Worm (Caenorhabditis elegans): ENCODE data around the gene ZK930.4.

The ZK930.4 gene

DNA sequence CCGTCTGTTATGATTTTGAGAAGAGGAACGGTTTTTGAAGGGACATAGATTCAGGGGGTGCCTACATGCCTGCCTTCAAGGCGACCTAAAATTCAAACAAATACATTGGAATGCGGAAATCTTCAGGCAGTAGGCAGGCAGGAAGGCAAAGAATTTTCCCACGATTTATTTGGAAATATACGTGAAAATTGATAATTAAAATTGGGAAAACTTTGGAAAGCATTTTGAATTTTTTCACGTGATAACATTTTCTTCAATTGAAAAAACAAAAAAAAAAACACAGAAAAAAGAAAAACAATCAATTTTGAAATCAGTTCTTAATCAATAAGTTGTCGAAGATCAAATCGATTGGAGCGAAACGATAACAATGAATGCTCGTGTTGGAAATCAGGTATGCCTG, at the start of gene ZK930.4:
Gene ZK930.4, plus strand, starts transcription at position 301 of the 400 bp plus-strand sequence.
- TF ChIP-seq zip-5 (tag; optimal IDR thresholded peaks at IDR 0.05) (no peak), syd-9 (tag; optimal IDR thresholded peaks at IDR 0.05) (no peak), hlh-6 (tag; optimal IDR thresholded peaks at IDR 0.05) (no peak), odd-2 (tag; optimal IDR thresholded peaks at IDR 0.05) (no peak), ceh-45 (GFP tag; IDR thresholded peaks at IDR 0.05) (no peak), sdc-2 (tag; optimal IDR thresholded peaks at IDR 0.05) (no peak), T23F11.4 (GFP tag; optimal IDR thresholded peaks at IDR 0.05) (no peak), fax-1 (tag; optimal IDR thresholded peaks at IDR 0.05) (no peak), ttx-3 (tag; optimal IDR thresholded peaks at IDR 0.05) (no peak), hlh-8 (tag; optimal IDR thresholded peaks at IDR 0.05) (no peak), unc-42 (tag; optimal IDR thresholded peaks at IDR 0.05) (no peak), che-1 (tag; optimal IDR thresholded peaks at IDR 0.05) (no peak), tbx-2 (tag; optimal IDR thresholded peaks at IDR 0.05) (no peak), ceh-19 (GFP tag; optimal IDR thresholded peaks at IDR 0.05) (no peak), ceh-31 (tag; optimal IDR thresholded peaks at IDR 0.05) (no peak), dve-1 (tag; optimal IDR thresholded peaks at IDR 0.05) (no peak)

- TF ChIP-seq elt-2 (tag; optimal IDR thresholded peaks at IDR 0.05) (peak; percentile 26), F13H6.1 (tag; optimal IDR thresholded peaks at IDR 0.05) (no peak)
Measured at ce11 chrII:11859833-11860232, 46.5 kb upstream of the ZK930.4 start.

ce11 chrII:11860623-11861079, 45.7 kb upstream of the ZK930.4 start, which contains the start of gene K12D12.5:
K12D12.5 (plus strand) TSS chrII:11861029.
- TF ChIP-seq ztf-16 (tag; optimal IDR thresholded peaks at IDR 0.05), result no peak
- TF ChIP-seq ceh-2 (tag; optimal IDR thresholded peaks at IDR 0.05), result no peak
- no peak for TF ChIP-seq ceh-9 (tag; optimal IDR thresholded peaks at IDR 0.05)
- TF ChIP-seq hlh-30 (tag; optimal IDR thresholded peaks at IDR 0.05; ENCODE audit: insufficient read depth), result no peak
- TF ChIP-seq C38D4.7 (GFP tag; optimal IDR thresholded peaks at IDR 0.05), result no peak
- TF ChIP-seq nhr-11 (tag; optimal IDR thresholded peaks at IDR 0.05), result no peak
- no peak for TF ChIP-seq ceh-22 (tag; optimal IDR thresholded peaks at IDR 0.05)
- TF ChIP-seq sox-4 (tag; optimal IDR thresholded peaks at IDR 0.05), result no peak
- TF ChIP-seq rnt-1 (tag; optimal IDR thresholded peaks at IDR 0.05), result no peak

- no peak for TF ChIP-seq ceh-22 (tag; optimal IDR thresholded peaks at IDR 0.05)
- no peak for TF ChIP-seq ets-4 (tag; optimal IDR thresholded peaks at IDR 0.05)
- TF ChIP-seq unc-42 (tag; optimal IDR thresholded peaks at IDR 0.05), result no peak
- TF ChIP-seq C08G9.2 (tag; optimal IDR thresholded peaks at IDR 0.05), result no peak
- no peak for TF ChIP-seq ceh-30 (tag; optimal IDR thresholded peaks at IDR 0.05)
Measured at ce11 chrII:11865644-11866043, 40.7 kb upstream of the ZK930.4 start, which contains the start of gene K12D12.4. K12D12.4 (minus strand) TSS chrII:11865744.

- TF ChIP-seq ceh-34 (tag; optimal IDR thresholded peaks at IDR 0.05) (no peak), ceh-30 (tag; optimal IDR thresholded peaks at IDR 0.05) (no peak), ahr-1 (tag; optimal IDR thresholded peaks at IDR 0.05) (no peak), sox-4 (tag; optimal IDR thresholded peaks at IDR 0.05) (no peak), unc-86 (tag; optimal IDR thresholded peaks at IDR 0.05) (no peak), hlh-6 (tag; optimal IDR thresholded peaks at IDR 0.05) (no peak), unc-55 (GFP tag; optimal IDR thresholded peaks at IDR 0.05) (no peak), ama-1 (optimal IDR thresholded peaks at IDR 0.05) (no peak), ceh-24 (tag; optimal IDR thresholded peaks at IDR 0.05) (no peak)
Measured at ce11 chrII:11868234-11868633, 38.1 kb upstream of the ZK930.4 start, which contains the start of gene col-84. col-84 (plus strand) TSS chrII:11868534.

All from whole organism, late embryonic.